Fruit fly (Drosophila melanogaster): ENCODE measurements around the gene Reps.

Reps gene

dm6 chr2L:11072250-11072649, 34.2 kb downstream of the Reps start:
- TF ChIP-seq bbx (GFP tag; IDR thresholded peaks at IDR 0.05; ENCODE audit: partially characterized antibody) = no peak
- peak; percentile 70 for TF ChIP-seq corto (GFP tag; optimal IDR thresholded peaks at IDR 0.05)
- no peak for TF ChIP-seq phol (tag; optimal IDR thresholded peaks at IDR 0.05)
- no peak for TF ChIP-seq Hr3 (GFP tag; optimal IDR thresholded peaks at IDR 0.05)
- peak; percentile 17; the same call in 1 of the 2 replicates for TF ChIP-seq Drgx (GFP tag; IDR thresholded peaks at IDR 0.05)
- TF ChIP-seq nom (GFP tag; optimal IDR thresholded peaks at IDR 0.05) = peak; percentile 56
- TF ChIP-seq lbe (GFP tag; optimal IDR thresholded peaks at IDR 0.05) = peak; percentile 47
- no peak for TF ChIP-seq bowl (GFP tag; IDR thresholded peaks at IDR 0.05)
- peak in 1 of 2 experiments; percentile 40 for TF ChIP-seq bsh (GFP tag; optimal IDR thresholded peaks at IDR 0.05)
- TF ChIP-seq CG4360 (GFP tag; IDR thresholded peaks at IDR 0.05) = no peak

dm6 chr2L:11070862-11071261, 35.6 kb downstream of the Reps start, which contains the start of gene CG14915:
Gene CG14915 (plus strand): TSS chr2L:11071027.
- TF ChIP-seq aop (GFP tag; IDR thresholded peaks at IDR 0.05) (no peak), zen (tag; optimal IDR thresholded peaks at IDR 0.05) (peak; percentile 84), CG7928 (GFP tag; optimal IDR thresholded peaks at IDR 0.05) (no peak), fd102C (GFP tag; optimal IDR thresholded peaks at IDR 0.05) (no peak), dimm (GFP tag; IDR thresholded peaks at IDR 0.05) (no peak), tll (GFP tag; optimal IDR thresholded peaks at IDR 0.05) (peak in 1 of 2 experiments; percentile 51)

dm6 chr2L:11069475-11069874, 37.0 kb downstream of the Reps start:
- TF ChIP-seq p53 (GFP tag; optimal IDR thresholded peaks at IDR 0.05) (no peak), Drgx (GFP tag; IDR thresholded peaks at IDR 0.05) (peak; percentile 12; the same call in 1 of the 2 replicates), bsh (GFP tag; optimal IDR thresholded peaks at IDR 0.05) (peak in 1 of 2 experiments; percentile 65)

dm6 chr2L:11068907-11069306, 37.5 kb downstream of the Reps start:
- TF ChIP-seq al (GFP tag; IDR thresholded peaks at IDR 0.05) (no peak), Hr78 (GFP tag; optimal IDR thresholded peaks at IDR 0.05) (peak in 1 of 2 experiments; percentile 66), grn (GFP tag; optimal IDR thresholded peaks at IDR 0.05) (no peak), twi (tag; optimal IDR thresholded peaks at IDR 0.05) (no peak), gcm (GFP tag; optimal IDR thresholded peaks at IDR 0.05) (no peak), Eip74EF (GFP tag; optimal IDR thresholded peaks at IDR 0.05) (no peak), CG30020 (tag; optimal IDR thresholded peaks at IDR 0.05) (no peak), CG16813 (GFP tag; IDR thresholded peaks at IDR 0.05; ENCODE audit: partially characterized antibody) (no peak), CG7928 (GFP tag; optimal IDR thresholded peaks at IDR 0.05) (no peak), CG8281 (tag; optimal IDR thresholded peaks at IDR 0.05) (peak; percentile 96)

dm6 chr2L:11068441-11068840, 38.0 kb downstream of the Reps start:
- TF ChIP-seq fd3F (GFP tag; optimal IDR thresholded peaks at IDR 0.05) (no peak), CG13287 (GFP tag; IDR thresholded peaks at IDR 0.05; ENCODE audit: partially characterized antibody) (no peak), CG16863 (GFP tag; optimal IDR thresholded peaks at IDR 0.05) (no peak), CG17568 (GFP tag; optimal IDR thresholded peaks at IDR 0.05) (no peak), CG34422 (GFP tag; IDR thresholded peaks at IDR 0.05) (no peak), MBD-R2 (GFP tag; IDR thresholded peaks at IDR 0.05) (no peak), CG11723 (GFP tag; optimal IDR thresholded peaks at IDR 0.05) (no peak), lola (GFP tag; optimal IDR thresholded peaks at IDR 0.05) (no peak), trem (tag; optimal IDR thresholded peaks at IDR 0.05) (no peak), CG1832 (GFP tag; optimal IDR thresholded peaks at IDR 0.05) (no peak), esg (GFP tag; conservative IDR thresholded peaks at IDR 0.05) (no peak), hbn (GFP tag; IDR thresholded peaks at IDR 0.05; ENCODE audit: partially characterized antibody) (no peak), Ssrp (tag; optimal IDR thresholded peaks at IDR 0.05) (no peak), CG43689 (GFP tag; IDR thresholded peaks at IDR 0.05) (no peak), CG10321 (GFP tag; IDR thresholded peaks at IDR 0.05) (no peak), org-1 (GFP tag; optimal IDR thresholded peaks at IDR 0.05) (no peak), kni (GFP tag; optimal IDR thresholded peaks at IDR 0.05) (no peak), disco-r (GFP tag; optimal IDR thresholded peaks at IDR 0.05) (no peak)

Data from whole organism, embryonic.